Fruit fly (Drosophila melanogaster) whole organism, embryonic: ENCODE measurements around the gene CG5639.
A peak's percentile ranks its signal among the peaks of the same experiment; 100 is the strongest.

Experiments used
- CG10321 ChIP-seq: fragments of 200-800 bp; sonication (Bioruptor generic); IDR thresholded peaks from 2 replicates; pipeline ENCODE4 v1.3.6; 2022; ENCODE audit warnings: missing biosample characterization, missing genetic modification characterization
- CG10543 ChIP-seq: fragments of 200-800 bp; sonication (Bioruptor generic); optimal IDR thresholded peaks from 3 replicates; lab custom pipeline; 2017; ENCODE audit warnings: missing biosample characterization, mild to moderate bottlenecking, missing genetic modification characterization, moderate library complexity
- CG10959 ChIP-seq: fragments of 200-800 bp; sonication (Bioruptor generic); IDR thresholded peaks from 2 replicates; pipeline ENCODE4 v1.3.6; 2022; ENCODE audit warnings: missing biosample characterization, missing genetic modification characterization
- CG11085 ChIP-seq: fragments of 200-800 bp; sonication (Bioruptor generic); IDR thresholded peaks from 2 replicates; pipeline ENCODE4 v1.3.6; 2022; ENCODE audit warnings: missing biosample characterization, missing genetic modification characterization
- CG11093 ChIP-seq: fragments of 200-800 bp; sonication (Bioruptor generic); IDR thresholded peaks from 3 replicates; pipeline ENCODE4 v1.3.6; 2022; ENCODE audit warnings: missing biosample characterization, missing genetic modification characterization
- CG12219 ChIP-seq: fragments of 200-800 bp; sonication (Bioruptor generic); optimal IDR thresholded peaks from 3 replicates; lab custom pipeline; 2018; ENCODE audit warnings: missing biosample characterization, mild to moderate bottlenecking, missing genetic modification characterization
- CG12299 ChIP-seq: fragments of 200-800 bp; sonication (Bioruptor generic); optimal IDR thresholded peaks from 2 replicates; lab custom pipeline; 2018; ENCODE audit warnings: missing biosample characterization, mild to moderate bottlenecking, missing genetic modification characterization
- CG12769 ChIP-seq: fragments of 200-800 bp; sonication (Bioruptor generic); optimal IDR thresholded peaks from 2 replicates; lab custom pipeline; 2019; ENCODE audit warnings: missing biosample characterization, mild to moderate bottlenecking, missing genetic modification characterization, moderate library complexity
- CG13894 ChIP-seq: fragments of 200-800 bp; sonication (Bioruptor generic); optimal IDR thresholded peaks from 3 replicates; lab custom pipeline; 2018; ENCODE audit warnings: missing biosample characterization, mild to moderate bottlenecking, missing genetic modification characterization, moderate library complexity
- CG15011 ChIP-seq: fragments of 200-800 bp; sonication (Bioruptor generic); optimal IDR thresholded peaks from 3 replicates; lab custom pipeline; 2018; ENCODE audit warnings: missing biosample characterization, mild to moderate bottlenecking, missing genetic modification characterization
- CG15601 ChIP-seq: fragments of 200-800 bp; sonication (Bioruptor generic); optimal IDR thresholded peaks from 3 replicates; lab custom pipeline; 2019; ENCODE audit warnings: missing biosample characterization, mild to moderate bottlenecking, missing genetic modification characterization, moderate library complexity
- CG16863 ChIP-seq: fragments of 200-800 bp; sonication (Bioruptor generic); optimal IDR thresholded peaks from 3 replicates; lab custom pipeline; 2016; ENCODE audit warnings: missing biosample characterization, missing genetic modification characterization
- CG17361 ChIP-seq: fragments of 200-800 bp; sonication (Bioruptor generic); IDR thresholded peaks from 3 replicates; pipeline ENCODE4 v1.3.6; 2022; ENCODE audit warnings: missing biosample characterization, missing genetic modification characterization
- CG18011 ChIP-seq: fragments of 200-800 bp; sonication (Bioruptor generic); optimal IDR thresholded peaks from 2 replicates; lab custom pipeline; 2017; ENCODE audit warnings: missing biosample characterization, missing genetic modification characterization, mild to moderate bottlenecking, moderate library complexity, missing genotype
- CG18599 ChIP-seq: fragments of 200-800 bp; sonication (Bioruptor generic); optimal IDR thresholded peaks from 3 replicates; lab custom pipeline; 2017; ENCODE audit warnings: missing biosample characterization, missing genetic modification characterization, mild to moderate bottlenecking, moderate library complexity, missing genetic modification reagents
- CG18619 ChIP-seq: fragments of 200-800 bp; sonication (Bioruptor generic); optimal IDR thresholded peaks from 3 replicates; lab custom pipeline; 2017; ENCODE audit warnings: missing biosample characterization, mild to moderate bottlenecking, missing genetic modification characterization
- CG32772 ChIP-seq: fragments of 200-800 bp; sonication (Bioruptor generic); IDR thresholded peaks from 2 replicates; pipeline ENCODE4 v1.3.6; 2022; ENCODE audit warnings: missing biosample characterization, missing genetic modification characterization
- CG3281 ChIP-seq: fragments of 200-800 bp; sonication (Bioruptor generic); optimal IDR thresholded peaks from 3 replicates; lab custom pipeline; 2017; ENCODE audit warnings: missing biosample characterization, mild to moderate bottlenecking, missing genetic modification characterization
- CG3726 ChIP-seq: fragments of 200-800 bp; sonication (Bioruptor generic); IDR thresholded peaks from 3 replicates; pipeline ENCODE4, ENCODE4 v1.3.6; 2022; ENCODE audit warnings: missing biosample characterization, missing genetic modification characterization
- CG4617 ChIP-seq: fragments of 200-800 bp; sonication (Bioruptor generic); optimal IDR thresholded peaks from 3 replicates; lab custom pipeline; 2016; ENCODE audit warnings: missing biosample characterization, missing genetic modification characterization, borderline replicate concordance
- CG6175 ChIP-seq: fragments of 200-800 bp; sonication (Bioruptor generic); IDR thresholded peaks from 3 replicates; pipeline ENCODE4 v1.3.6; 2022; ENCODE audit warnings: missing biosample characterization, missing genetic modification characterization
- CG6854 ChIP-seq: fragments of 200-800 bp; sonication (Bioruptor generic); optimal IDR thresholded peaks from 3 replicates; lab custom pipeline; 2017; ENCODE audit warnings: missing biosample characterization, mild to moderate bottlenecking, missing genetic modification characterization
- Doc2 ChIP-seq: fragments of 200-800 bp; sonication (Bioruptor generic); IDR thresholded peaks from 2 replicates; pipeline ENCODE4 v1.3.6; 2022; ENCODE audit warnings: missing biosample characterization, missing genetic modification characterization
- Eip74EF ChIP-seq, 2 experiments: fragments of 200-800 bp in 1 of 2; fragments of >200 bp in 1 of 2; sonication (Bioruptor generic) in 1 of 2; optimal IDR thresholded peaks; 2 replicates each; lab custom pipeline; 2017 to 2019; ENCODE audit warnings: missing biosample characterization in 2 of 2, missing genetic modification characterization in 2 of 2, mild to moderate bottlenecking in 1 of 2, moderate library complexity in 1 of 2
- Hr51 ChIP-seq, 2 experiments: fragments of 200-800 bp; sonication (Bioruptor generic); optimal IDR thresholded peaks; 2 replicates in 1 of 2; 3 replicates in 1 of 2; lab custom pipeline; 2016 to 2018; ENCODE audit warnings: missing biosample characterization in 2 of 2, missing genetic modification characterization in 2 of 2, mild to moderate bottlenecking in 1 of 2, moderate library complexity in 1 of 2
- Neu2 ChIP-seq: fragments of 200-800 bp; sonication (Bioruptor generic); optimal IDR thresholded peaks from 3 replicates; lab custom pipeline; 2016; ENCODE audit warnings: missing biosample characterization, missing genetic modification characterization, borderline replicate concordance
- Pdp1 ChIP-seq, 2 experiments: fragments of 200-800 bp; sonication (Bioruptor generic); optimal IDR thresholded peaks; 3 replicates each; lab custom pipeline; 2016; ENCODE audit warnings: missing biosample characterization in 2 of 2, missing genetic modification characterization in 2 of 2, mild to moderate bottlenecking in 1 of 2, moderate library complexity in 1 of 2
- Side ChIP-seq: fragments of 200-800 bp; sonication (Bioruptor generic); optimal IDR thresholded peaks from 2 replicates; lab custom pipeline; 2016; ENCODE audit warnings: missing biosample characterization, missing genetic modification characterization
- ato ChIP-seq: fragments of 200-800 bp; sonication (Bioruptor generic); IDR thresholded peaks from 2 replicates; pipeline ENCODE4 v1.3.6; 2022; ENCODE audit warnings: missing biosample characterization, missing genetic modification characterization; ENCODE audit not compliant: partially characterized antibody
- crol ChIP-seq: fragments of 200-800 bp; sonication (Bioruptor generic); IDR thresholded peaks from 2 replicates; pipeline ENCODE4 v1.3.6; 2022; ENCODE audit warnings: missing biosample characterization, missing genetic modification characterization
- crp ChIP-seq, 2 experiments: fragments of 200-800 bp; sonication (Bioruptor generic); optimal IDR thresholded peaks; 2 replicates in 1 of 2; 3 replicates in 1 of 2; lab custom pipeline; 2017; ENCODE audit warnings: missing biosample characterization in 2 of 2, missing genetic modification characterization in 2 of 2, mild to moderate bottlenecking in 1 of 2, moderate library complexity in 1 of 2
- dati ChIP-seq: fragments of 200-800 bp; sonication (Bioruptor generic); IDR thresholded peaks from 2 replicates; pipeline ENCODE4 v1.3.6; 2022; ENCODE audit warnings: missing biosample characterization, missing genetic modification characterization
- dimm ChIP-seq: fragments of 200-800 bp; sonication (Bioruptor generic); IDR thresholded peaks from 2 replicates; pipeline ENCODE4 v1.3.6; 2022; ENCODE audit warnings: missing biosample characterization, missing genetic modification characterization
- dmrt11E ChIP-seq: fragments of 200-800 bp; sonication (Bioruptor generic); optimal IDR thresholded peaks from 3 replicates; lab custom pipeline; 2018; ENCODE audit warnings: missing biosample characterization, mild to moderate bottlenecking, missing genetic modification characterization, moderate library complexity
- fd102C ChIP-seq: fragments of 200-800 bp; sonication (Bioruptor generic); optimal IDR thresholded peaks from 2 replicates; lab custom pipeline; 2018; ENCODE audit warnings: missing biosample characterization, mild to moderate bottlenecking, missing genetic modification characterization, moderate library complexity
- fd64A ChIP-seq: fragments of 200-800 bp; sonication (Bioruptor generic); optimal IDR thresholded peaks from 3 replicates; lab custom pipeline; 2018; ENCODE audit warnings: missing biosample characterization, mild to moderate bottlenecking, missing genetic modification characterization
- gcm ChIP-seq: fragments of 200-800 bp; sonication (Bioruptor generic); optimal IDR thresholded peaks from 2 replicates; lab custom pipeline; 2019; ENCODE audit warnings: missing biosample characterization, mild to moderate bottlenecking, missing genetic modification characterization, moderate library complexity
- grau ChIP-seq: fragments of 200-800 bp; optimal IDR thresholded peaks from 3 replicates; lab custom pipeline; 2019; ENCODE audit warnings: missing biosample characterization, mild to moderate bottlenecking, missing genetic modification characterization, moderate library complexity
- h ChIP-seq: fragments of >200 bp; optimal IDR thresholded peaks from 2 replicates; lab custom pipeline; 2017
- inv ChIP-seq: fragments of 200-800 bp; sonication (Bioruptor generic); IDR thresholded peaks from 2 replicates; pipeline ENCODE4 v1.3.6; 2022; ENCODE audit warnings: missing biosample characterization, missing genetic modification characterization; ENCODE audit not compliant: partially characterized antibody
- kay ChIP-seq: fragments of 200-800 bp; sonication (Bioruptor generic); optimal IDR thresholded peaks from 2 replicates; lab custom pipeline; 2016; ENCODE audit warnings: missing biosample characterization, missing genetic modification characterization
- klu ChIP-seq: fragments of 200-800 bp; sonication (Bioruptor generic); IDR thresholded peaks from 2 replicates; pipeline ENCODE4 v1.3.6; 2022; ENCODE audit warnings: missing biosample characterization, missing genetic modification characterization
- knrl ChIP-seq: fragments of 200-800 bp; sonication (Bioruptor generic); IDR thresholded peaks from 3 replicates; pipeline ENCODE4 v1.3.6; 2022; ENCODE audit warnings: missing biosample characterization, missing genetic modification characterization; ENCODE audit not compliant: partially characterized antibody
- lab ChIP-seq: fragments of 200-800 bp; sonication (Bioruptor generic); optimal IDR thresholded peaks from 3 replicates; lab custom pipeline; 2017; ENCODE audit warnings: missing biosample characterization, missing genetic modification characterization, mild to moderate bottlenecking, moderate library complexity, missing genetic modification reagents
- mam ChIP-seq: fragments of 200-800 bp; sonication (Bioruptor generic); optimal IDR thresholded peaks from 3 replicates; lab custom pipeline; 2016; ENCODE audit warnings: missing biosample characterization, missing genetic modification characterization
- pnt ChIP-seq: fragments of 200-800 bp; sonication (Bioruptor generic); optimal IDR thresholded peaks from 3 replicates; lab custom pipeline; 2016; ENCODE audit warnings: missing biosample characterization, missing genetic modification characterization
- sisA ChIP-seq: fragments of 200-800 bp; sonication (Bioruptor generic); IDR thresholded peaks from 2 replicates; pipeline ENCODE4 v1.3.6; 2022; ENCODE audit warnings: missing biosample characterization, missing genetic modification characterization
- z ChIP-seq: fragments of 200-800 bp; sonication (Bioruptor generic); IDR thresholded peaks from 3 replicates; pipeline ENCODE4 v1.3.6; 2022; ENCODE audit warnings: missing biosample characterization, missing genetic modification characterization
- zen ChIP-seq: fragments of 200-800 bp; sonication (Bioruptor generic); optimal IDR thresholded peaks from 3 replicates; lab custom pipeline; 2018; ENCODE audit warnings: missing biosample characterization, mild to moderate bottlenecking, missing genetic modification characterization, moderate library complexity

The CG5639 gene

DNA sequence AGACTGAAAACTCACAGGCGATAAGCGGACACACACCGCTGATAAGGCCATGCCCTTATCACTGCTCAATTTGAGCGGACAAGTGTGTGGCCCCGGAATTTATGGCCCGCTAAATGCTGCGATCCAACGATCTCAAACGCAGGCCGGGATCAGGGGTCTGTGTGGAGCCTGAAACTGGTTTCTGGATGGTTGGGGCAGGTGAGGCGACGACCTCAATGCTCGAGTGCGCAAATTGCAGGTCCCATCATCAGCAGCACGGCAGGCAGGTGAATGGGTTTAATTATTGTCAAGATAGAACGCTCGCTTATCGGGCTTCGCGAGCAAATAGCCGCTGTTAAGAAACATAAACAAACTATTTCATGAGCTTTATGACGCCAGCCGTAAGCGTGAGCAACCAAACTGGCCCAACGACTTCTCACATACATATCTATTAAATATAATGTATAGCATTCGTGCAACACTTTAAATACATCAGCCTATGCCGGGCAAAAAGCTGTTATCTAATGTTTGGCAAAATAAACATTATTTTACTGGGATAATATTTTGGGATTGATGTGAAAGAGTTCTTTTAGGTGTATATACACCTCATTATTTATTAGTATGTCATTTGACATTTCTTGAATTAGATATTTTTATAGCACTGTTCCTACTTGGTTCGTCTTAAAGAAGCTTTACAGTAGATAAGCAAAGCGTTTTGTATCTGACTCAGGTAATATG is 9.8 kb upstream of the CG5639 start (continued):
- no peak for TF ChIP-seq CG18011 (GFP tag; lab: Kevin White, UChicago)
- no peak for TF ChIP-seq CG13894
- TF ChIP-seq CG10959 (GFP tag; lab: Robert Waterston, UW) = no peak
- TF ChIP-seq Pdp1 (GFP tag; optimal IDR thresholded peaks at IDR 0.05; lab: Kevin White, UChicago) = peak in 1 of 2 experiments; percentile 36
- TF ChIP-seq kay (GFP tag; lab: Kevin White, UChicago) = no peak
- TF ChIP-seq klu (GFP tag; lab: Robert Waterston, UW) = no peak
- peak; percentile 0 for TF ChIP-seq CG15011 (GFP tag; lab: Kevin White, UChicago)
- peak; percentile 18 for TF ChIP-seq CG18599 (GFP tag; lab: Kevin White, UChicago)
- TF ChIP-seq CG10321 (GFP tag; lab: Robert Waterston, UW) = no peak
- no peak for TF ChIP-seq CG16863 (GFP tag; lab: Kevin White, UChicago)
- no peak for TF ChIP-seq mam (GFP tag; lab: Kevin White, UChicago)
- TF ChIP-seq crol = no peak
- no peak for TF ChIP-seq z
- no peak for TF ChIP-seq dati (GFP tag; lab: Robert Waterston, UW)
- TF ChIP-seq CG32772 = no peak
- TF ChIP-seq CG11093 (GFP tag; lab: Robert Waterston, UW) = no peak
- no peak for TF ChIP-seq Side (GFP tag; lab: Kevin White, UChicago)
- no peak for TF ChIP-seq Neu2 (GFP tag; lab: Kevin White, UChicago)
- TF ChIP-seq CG6854 (GFP tag; lab: Kevin White, UChicago) = no peak
- no peak for TF ChIP-seq Eip74EF (GFP tag; optimal IDR thresholded peaks at IDR 0.05; lab: Kevin White, UChicago)
- peak; percentile 5 for TF ChIP-seq gcm (GFP tag; lab: Kevin White, UChicago)
- TF ChIP-seq CG10543 (GFP tag; lab: Kevin White, UChicago) = peak; percentile 56
- no peak for TF ChIP-seq CG3726 (GFP tag; lab: Robert Waterston, UW)
- TF ChIP-seq fd102C (GFP tag; lab: Kevin White, UChicago) = no peak
- TF ChIP-seq CG3281 (GFP tag; lab: Kevin White, UChicago) = peak; percentile 32
- TF ChIP-seq lab = peak; percentile 20
- TF ChIP-seq CG18619 = peak; percentile 1
- no peak for TF ChIP-seq CG12299 (tag; lab: Kevin White, UChicago)
- no peak for TF ChIP-seq CG12219 (GFP tag; lab: Kevin White, UChicago)
- peak in 1 of 2 experiments; percentile 25 for TF ChIP-seq Hr51 (GFP tag; optimal IDR thresholded peaks at IDR 0.05; lab: Kevin White, UChicago)
- no peak for TF ChIP-seq CG11085
- no peak for TF ChIP-seq ato (GFP tag; lab: Robert Waterston, UW)
- no peak for TF ChIP-seq h (lab: Kevin White, UChicago)
- no peak for TF ChIP-seq CG15601 (tag; lab: Kevin White, UChicago)
- TF ChIP-seq dimm (GFP tag; lab: Robert Waterston, UW) = no peak
- no peak for TF ChIP-seq pnt (GFP tag; lab: Kevin White, UChicago)
- peak; percentile 12; the same call in 1 of the 3 replicates for TF ChIP-seq CG6175 (GFP tag; lab: Robert Waterston, UW)
- no peak for TF ChIP-seq dmrt11E
- no peak for TF ChIP-seq fd64A (GFP tag; lab: Kevin White, UChicago)
- TF ChIP-seq knrl (GFP tag; lab: Robert Waterston, UW) = no peak
- TF ChIP-seq CG4617 (GFP tag; lab: Kevin White, UChicago) = no peak
- TF ChIP-seq zen (tag; lab: Kevin White, UChicago) = no peak
- no peak for TF ChIP-seq sisA (GFP tag; lab: Robert Waterston, UW)
- peak; percentile 83 for TF ChIP-seq grau
- TF ChIP-seq inv (GFP tag; lab: Robert Waterston, UW) = no peak
- TF ChIP-seq CG17361 (GFP tag; lab: Robert Waterston, UW) = no peak
- TF ChIP-seq CG12769 = peak; percentile 29
- no peak for TF ChIP-seq crp (GFP tag; optimal IDR thresholded peaks at IDR 0.05; lab: Kevin White, UChicago)
- no peak for TF ChIP-seq Doc2 (GFP tag; lab: Robert Waterston, UW)
